Worm (Caenorhabditis elegans) whole organism, L3 larva: Measurements from ENCODE around the gene nhr-213.

Experiments used
- elt-2 ChIP-seq: sonication (generic microtip); optimal IDR thresholded peaks from 2 replicates; lab custom pipeline; 2016; ENCODE audit warnings: missing genetic modification reagents, mild to moderate bottlenecking, missing genetic modification characterization, missing compliant biosample characterization
- nhr-23 ChIP-seq: fragments of 150-350 bp; optimal IDR thresholded peaks from 2 replicates; lab custom pipeline; 2014; ENCODE audit warnings: missing biosample characterization, missing genetic modification reagents, missing genetic modification characterization
- unc-39 ChIP-seq: sonication (generic microtip); optimal IDR thresholded peaks from 4 replicates; lab custom pipeline; 2017; ENCODE audit warnings: missing biosample characterization, missing genetic modification characterization

DNA sequence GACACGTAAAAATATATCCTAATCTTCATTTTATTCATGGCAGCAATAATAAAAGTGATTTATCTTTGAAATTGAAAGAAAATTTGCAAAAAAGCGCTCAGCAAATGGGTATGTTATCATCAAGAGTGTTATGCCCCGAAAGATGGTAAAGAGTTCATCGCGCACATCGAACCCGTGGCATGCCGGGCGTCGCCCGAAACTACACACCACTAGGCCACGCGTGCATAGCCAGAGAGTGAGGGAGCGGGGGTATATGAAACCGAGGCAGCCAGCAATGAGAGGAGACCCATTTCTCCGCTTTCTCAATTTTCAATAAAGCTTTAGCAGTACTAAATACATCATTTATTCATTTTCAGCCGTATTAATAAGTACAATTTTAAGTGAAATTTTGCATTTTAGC, 22.8 kb downstream of the nhr-213 start:
- TF ChIP-seq nhr-23 (tag; lab: Kevin White, UChicago) = no peak
- no peak for TF ChIP-seq unc-39 (tag; lab: Kevin White, UChicago)
- TF ChIP-seq elt-2 (tag; lab: Kevin White, UChicago) = peak; percentile 69
